Worm (Caenorhabditis elegans) whole organism, early embryonic: ENCODE measurements around the gene lfi-1.

ENCODE experiments used
- B0310.2 ChIP-seq: sonication (generic microtip); optimal IDR thresholded peaks from 2 replicates; lab custom pipeline; 2016; ENCODE audit warnings: mild to moderate bottlenecking, missing genetic modification characterization, missing compliant biosample characterization
- F13C5.2 ChIP-seq: sonication (generic microtip); optimal IDR thresholded peaks from 2 replicates; lab custom pipeline; 2017; ENCODE audit warnings: mild to moderate bottlenecking, missing genetic modification characterization, inconsistent platforms, missing compliant biosample characterization
- aly-1 ChIP-seq: sonication (generic microtip); optimal IDR thresholded peaks from 2 replicates; lab custom pipeline; 2016; ENCODE audit warnings: missing genetic modification characterization, missing compliant biosample characterization
- ama-1 ChIP-seq: fragments of 150-350 bp; optimal IDR thresholded peaks from 2 replicates; lab custom pipeline; 2014
- ceh-13 ChIP-seq: fragments of 200-800 bp; sonication (Bioruptor generic); optimal IDR thresholded peaks from 2 replicates; lab custom pipeline; 2018; ENCODE audit warnings: mild to moderate bottlenecking, missing genetic modification characterization, missing compliant biosample characterization
- ceh-36 ChIP-seq: sonication (generic microtip); optimal IDR thresholded peaks from 2 replicates; lab custom pipeline; 2016; ENCODE audit warnings: missing genetic modification characterization, inconsistent platforms, missing compliant biosample characterization
- ets-7 ChIP-seq: sonication (generic microtip); optimal IDR thresholded peaks from 2 replicates; lab custom pipeline; 2016; ENCODE audit warnings: missing genotype, missing genetic modification characterization, missing compliant biosample characterization
- flt-1 ChIP-seq: fragments of 200-800 bp; sonication (Bioruptor generic); IDR thresholded peaks from 2 replicates; pipeline ENCODE4 v1.3.6; 2022; ENCODE audit warnings: missing genetic modification characterization, missing compliant biosample characterization
- hmbx-1 ChIP-seq: sonication (generic microtip); optimal IDR thresholded peaks from 2 replicates; lab custom pipeline; 2016; ENCODE audit warnings: mild to moderate bottlenecking, missing genetic modification characterization, missing compliant biosample characterization
- hmg-4 ChIP-seq: fragments of 200-800 bp; sonication (Bioruptor generic); optimal IDR thresholded peaks from 2 replicates; lab custom pipeline; 2018; ENCODE audit warnings: mild to moderate bottlenecking, missing genetic modification characterization, missing compliant biosample characterization
- hnd-1 ChIP-seq: sonication (generic microtip); optimal IDR thresholded peaks from 2 replicates; lab custom pipeline; 2016; ENCODE audit warnings: missing genetic modification characterization, missing compliant biosample characterization
- pes-1 ChIP-seq: fragments of 200-800 bp; sonication (Bioruptor generic); IDR thresholded peaks from 2 replicates; pipeline ENCODE4 v1.3.6; 2022; ENCODE audit warnings: missing genetic modification reagents, missing genetic modification characterization, missing compliant biosample characterization
- scrt-1 ChIP-seq: fragments of 200-800 bp; sonication (Bioruptor generic); IDR thresholded peaks from 2 replicates; pipeline ENCODE4 v1.3.6; 2022; ENCODE audit warnings: missing genetic modification characterization, missing compliant biosample characterization
- sea-1 ChIP-seq: fragments of 200-800 bp; sonication (Bioruptor generic); conservative IDR thresholded peaks from 2 replicates; pipeline ENCODE4 v1.3.6; 2022; ENCODE audit warnings: missing genetic modification characterization, missing compliant biosample characterization
- tbx-11 ChIP-seq: fragments of 200-800 bp; sonication (Bioruptor generic); IDR thresholded peaks from 2 replicates; pipeline ENCODE4 v1.3.6; 2022; ENCODE audit warnings: missing genetic modification characterization, missing compliant biosample characterization
- tbx-37 ChIP-seq: fragments of 200-800 bp; sonication (Bioruptor generic); conservative IDR thresholded peaks from 2 replicates; pipeline ENCODE4 v1.3.6; 2022; ENCODE audit warnings: missing genetic modification reagents, missing genetic modification characterization, missing compliant biosample characterization
- tra-4 ChIP-seq: sonication (generic microtip); optimal IDR thresholded peaks from 2 replicates; lab custom pipeline; 2017; ENCODE audit warnings: missing genetic modification characterization, missing compliant biosample characterization

Gene lfi-1

ce11 chrX:5018062-5018653 is 41.5 kb downstream of the lfi-1 start:
- TF ChIP-seq hmbx-1 (tag; lab: Kevin White, UChicago), result no peak
- TF ChIP-seq sea-1 (GFP tag; lab: Robert Waterston, UW), result no peak
- TF ChIP-seq ceh-36 (tag; lab: Kevin White, UChicago), result no peak
- TF ChIP-seq ceh-13 (GFP tag; lab: Kevin White, UChicago), result no peak
- TF ChIP-seq flt-1 (GFP tag; lab: Robert Waterston, UW), result no peak
- TF ChIP-seq scrt-1, result no peak
- TF ChIP-seq tbx-11 (GFP tag; lab: Robert Waterston, UW), result no peak
- TF ChIP-seq ets-7 (tag; lab: Kevin White, UChicago), result no peak
- TF ChIP-seq F13C5.2, result no peak

- TF ChIP-seq ceh-36 (tag; lab: Kevin White, UChicago) (no peak), hmg-4 (GFP tag; lab: Kevin White, UChicago) (no peak), hmbx-1 (tag; lab: Kevin White, UChicago) (no peak), B0310.2 (no peak), ets-7 (tag; lab: Kevin White, UChicago) (no peak), ceh-13 (GFP tag; lab: Kevin White, UChicago) (no peak), pes-1 (GFP tag; lab: Robert Waterston, UW) (no peak), flt-1 (GFP tag; lab: Robert Waterston, UW) (no peak), aly-1 (tag; lab: Kevin White, UChicago) (no peak), tra-4 (tag; lab: Kevin White, UChicago) (no peak), F13C5.2 (no peak), hnd-1 (no peak), scrt-1 (no peak), tbx-11 (GFP tag; lab: Robert Waterston, UW) (no peak), sea-1 (GFP tag; lab: Robert Waterston, UW) (no peak), ama-1 (lab: Kevin White, UChicago) (no peak), tbx-37 (GFP tag; lab: Robert Waterston, UW) (no peak)
Measured at ce11 chrX:5020996-5021395, 44.4 kb downstream of the lfi-1 start, which contains the start of gene ZC449.2. ZC449.2 (plus strand) TSS chrX:5021285.

- TF ChIP-seq ama-1 (lab: Kevin White, UChicago) (no peak), tra-4 (tag; lab: Kevin White, UChicago) (no peak), ets-7 (tag; lab: Kevin White, UChicago) (no peak), scrt-1 (peak; percentile 80), F13C5.2 (no peak), flt-1 (GFP tag; lab: Robert Waterston, UW) (peak; percentile 81), sea-1 (GFP tag; lab: Robert Waterston, UW) (peak; percentile 75), ceh-13 (GFP tag; lab: Kevin White, UChicago) (peak; percentile 34), hmg-4 (GFP tag; lab: Kevin White, UChicago) (peak; percentile 72), aly-1 (tag; lab: Kevin White, UChicago) (peak; percentile 69), hmbx-1 (tag; lab: Kevin White, UChicago) (no peak), pes-1 (GFP tag; lab: Robert Waterston, UW) (peak; percentile 88), tbx-37 (GFP tag; lab: Robert Waterston, UW) (peak; percentile 77; the same call in 1 of the 2 replicates), ceh-36 (tag; lab: Kevin White, UChicago) (peak; percentile 42), tbx-11 (GFP tag; lab: Robert Waterston, UW) (peak; percentile 79), hnd-1 (peak; percentile 21), B0310.2 (peak; percentile 54)
Measured at ce11 chrX:5022682-5023081, 46.1 kb downstream of the lfi-1 start.

- TF ChIP-seq hmbx-1 (tag; lab: Kevin White, UChicago), result no peak
- TF ChIP-seq pes-1 (GFP tag; lab: Robert Waterston, UW), result no peak
- no peak for TF ChIP-seq aly-1 (tag; lab: Kevin White, UChicago)
Measured at ce11 chrX:5024300-5024699, 47.7 kb downstream of the lfi-1 start, which contains the start of gene ZC449.1. ZC449.1 (plus strand) TSS chrX:5024420.

- TF ChIP-seq ceh-13 (GFP tag; lab: Kevin White, UChicago), result no peak
- TF ChIP-seq tbx-11 (GFP tag; lab: Robert Waterston, UW), result no peak
- no peak for TF ChIP-seq sea-1 (GFP tag; lab: Robert Waterston, UW)
- TF ChIP-seq tra-4 (tag; lab: Kevin White, UChicago), result no peak
- TF ChIP-seq hmg-4 (GFP tag; lab: Kevin White, UChicago), result no peak
- TF ChIP-seq hmbx-1 (tag; lab: Kevin White, UChicago), result no peak
- TF ChIP-seq hnd-1, result no peak
- TF ChIP-seq tbx-37 (GFP tag; lab: Robert Waterston, UW), result no peak
- TF ChIP-seq scrt-1, result no peak
Measured at ce11 chrX:5026461-5026860, 49.8 kb downstream of the lfi-1 start.

ce11 chrX:5027923-5028592 is 51.4 kb downstream of the lfi-1 start:
- TF ChIP-seq tbx-11 (GFP tag; lab: Robert Waterston, UW) (no peak), sea-1 (GFP tag; lab: Robert Waterston, UW) (no peak), hmg-4 (GFP tag; lab: Kevin White, UChicago) (no peak), B0310.2 (no peak), scrt-1 (no peak), pes-1 (GFP tag; lab: Robert Waterston, UW) (no peak), hmbx-1 (tag; lab: Kevin White, UChicago) (no peak), ets-7 (tag; lab: Kevin White, UChicago) (no peak), hnd-1 (no peak), aly-1 (tag; lab: Kevin White, UChicago) (no peak), F13C5.2 (no peak), ceh-36 (tag; lab: Kevin White, UChicago) (no peak), ceh-13 (GFP tag; lab: Kevin White, UChicago) (no peak)

- TF ChIP-seq B0310.2 (no peak), ceh-36 (tag; lab: Kevin White, UChicago) (no peak)
Measured at ce11 chrX:5028593-5028955, 51.9 kb downstream of the lfi-1 start.
